Fruit fly (Drosophila melanogaster) whole organism, wandering third instar larva: ENCODE measurements around the gene CG14207.

Experiments
- Abd-B ChIP-seq: fragments of >200 bp; optimal IDR thresholded peaks from 2 replicates; lab custom pipeline; 2017; ENCODE audit warnings: missing biosample characterization, missing genetic modification characterization
- CG32264 ChIP-seq: fragments of 200-800 bp; sonication (Bioruptor generic); optimal IDR thresholded peaks from 2 replicates; lab custom pipeline; 2016; ENCODE audit warnings: missing biosample characterization, missing genetic modification characterization
- CG9705 ChIP-seq: fragments of 200-800 bp; sonication (Bioruptor generic); optimal IDR thresholded peaks from 2 replicates; lab custom pipeline; 2018; ENCODE audit warnings: missing biosample characterization, mild to moderate bottlenecking, missing genetic modification characterization
- CrebA ChIP-seq: fragments of 200-800 bp; sonication (Bioruptor generic); optimal IDR thresholded peaks from 2 replicates; lab custom pipeline; 2016; ENCODE audit warnings: missing biosample characterization, mild to moderate bottlenecking, missing genetic modification characterization, borderline replicate concordance
- Dfd ChIP-seq: fragments of >200 bp; optimal IDR thresholded peaks from 2 replicates; lab custom pipeline; 2017; ENCODE audit warnings: missing biosample characterization, missing genetic modification characterization
- Dif ChIP-seq: fragments of 200-275, 200-300 bp; sonication (Bioruptor generic); optimal IDR thresholded peaks from 2 replicates; lab custom pipeline; 2018; ENCODE audit warnings: missing biosample characterization, missing genetic modification characterization; ENCODE audit not compliant: partially characterized antibody
- GATAd ChIP-seq: sonication (Bioruptor generic); optimal IDR thresholded peaks from 2 replicates; lab custom pipeline; 2016; ENCODE audit warnings: missing biosample characterization, missing genetic modification characterization
- HLH106 ChIP-seq: fragments of 200-800 bp; optimal IDR thresholded peaks from 3 replicates; lab custom pipeline; 2019; ENCODE audit warnings: missing biosample characterization, mild to moderate bottlenecking, missing genetic modification characterization, moderate library complexity
- Hnf4 ChIP-seq: fragments of 200-800 bp; sonication (Bioruptor generic); optimal IDR thresholded peaks from 2 replicates; lab custom pipeline; 2016; ENCODE audit warnings: missing biosample characterization, mild to moderate bottlenecking, missing genetic modification characterization
- Hr78 ChIP-seq: fragments of >200 bp; optimal IDR thresholded peaks from 2 replicates; lab custom pipeline; 2017; ENCODE audit warnings: missing biosample characterization, missing genetic modification characterization
- Hr83 ChIP-seq: fragments of 200-300 bp; sonication (Bioruptor generic); optimal IDR thresholded peaks from 2 replicates; lab custom pipeline; 2016; ENCODE audit warnings: missing biosample characterization, mild to moderate bottlenecking, missing genetic modification characterization, moderate library complexity; ENCODE audit not compliant: poor library complexity, severe bottlenecking
- Jra ChIP-seq: sonication (Bioruptor generic); optimal IDR thresholded peaks from 2 replicates; lab custom pipeline; 2016; ENCODE audit warnings: missing biosample characterization, missing genetic modification characterization
- Mio ChIP-seq: sonication (Bioruptor generic); optimal IDR thresholded peaks from 2 replicates; lab custom pipeline; 2016; ENCODE audit warnings: missing biosample characterization, missing genetic modification characterization
- Myc ChIP-seq: fragments of >200 bp; optimal IDR thresholded peaks from 2 replicates; lab custom pipeline; 2017
- N ChIP-seq: fragments of >200 bp; optimal IDR thresholded peaks from 2 replicates; lab custom pipeline; 2018; ENCODE audit warnings: missing biosample characterization, missing external identifiers, missing genetic modification characterization
- OdsH ChIP-seq: fragments of 200-800 bp; sonication (Bioruptor generic); optimal IDR thresholded peaks from 2 replicates; lab custom pipeline; 2016; ENCODE audit warnings: missing biosample characterization, mild to moderate bottlenecking, missing genetic modification characterization
- Rel ChIP-seq, 2 experiments: fragments of 200-800 bp; sonication (Bioruptor generic) in 1 of 2; optimal IDR thresholded peaks; 2 replicates in 1 of 2; 3 replicates in 1 of 2; lab custom pipeline; 2016 to 2019; ENCODE audit warnings: mild to moderate bottlenecking in 2 of 2, missing biosample characterization in 2 of 2, missing genetic modification characterization in 2 of 2, moderate library complexity in 1 of 2
- Sp1 ChIP-seq: fragments of 200-800 bp; sonication (Bioruptor generic); optimal IDR thresholded peaks from 3 replicates; lab custom pipeline; 2019; ENCODE audit warnings: missing biosample characterization, mild to moderate bottlenecking, missing genetic modification characterization, moderate library complexity
- Vsx2 ChIP-seq: fragments of 200-300, 225-300 bp; sonication (Bioruptor generic); optimal IDR thresholded peaks from 2 replicates; lab custom pipeline; 2018; ENCODE audit warnings: missing biosample characterization, missing genetic modification characterization; ENCODE audit not compliant: partially characterized antibody
- br ChIP-seq: fragments of 200-800 bp; sonication (Bioruptor generic); optimal IDR thresholded peaks from 2 replicates; lab custom pipeline; 2016; ENCODE audit warnings: missing biosample characterization, missing genetic modification characterization
- brk ChIP-seq: fragments of 200-800 bp; sonication (Bioruptor generic); optimal IDR thresholded peaks from 2 replicates; lab custom pipeline; 2016; ENCODE audit warnings: missing biosample characterization, mild to moderate bottlenecking, missing genetic modification characterization
- dl ChIP-seq, 2 experiments: fragments of 175-275, 200-275 bp in 1 of 2; fragments of 200-275 bp in 1 of 2; sonication (Bioruptor generic); optimal IDR thresholded peaks; lab custom pipeline; 2018; ENCODE audit warnings: mild to moderate bottlenecking in 2 of 2, missing biosample characterization in 2 of 2, missing genetic modification characterization in 2 of 2, moderate library complexity in 2 of 2; ENCODE audit not compliant: partially characterized antibody in 2 of 2, insufficient read depth in 1 of 2
- dmrt93B ChIP-seq: fragments of 200-800 bp; sonication (Bioruptor generic); optimal IDR thresholded peaks from 2 replicates; lab custom pipeline; 2018; ENCODE audit warnings: missing biosample characterization, mild to moderate bottlenecking, missing genetic modification characterization
- dsf ChIP-seq: sonication (Bioruptor generic); optimal IDR thresholded peaks from 2 replicates; lab custom pipeline; 2016; ENCODE audit warnings: missing biosample characterization, missing genetic modification characterization, borderline replicate concordance
- ey ChIP-seq: fragments of 200-800 bp; sonication (Bioruptor generic); optimal IDR thresholded peaks from 2 replicates; lab custom pipeline; 2016; ENCODE audit warnings: missing biosample characterization, missing genetic modification characterization
- foxo ChIP-seq, 2 experiments: fragments of 200-800 bp; sonication (Bioruptor generic); optimal IDR thresholded peaks; 2 replicates in 1 of 2; 3 replicates in 1 of 2; lab custom pipeline; 2016 to 2017; ENCODE audit warnings: missing biosample characterization in 2 of 2, missing genetic modification characterization in 2 of 2
- fru ChIP-seq: fragments of 200-800 bp; sonication (Bioruptor generic); optimal IDR thresholded peaks from 3 replicates; lab custom pipeline; 2016; ENCODE audit warnings: missing biosample characterization, mild to moderate bottlenecking, missing genetic modification characterization
- h ChIP-seq: fragments of 200-800 bp; sonication (Bioruptor generic); optimal IDR thresholded peaks from 3 replicates; lab custom pipeline; 2016; ENCODE audit warnings: missing biosample characterization, mild to moderate bottlenecking, missing genetic modification characterization
- jim ChIP-seq: fragments of 175-275, 200-325 bp; sonication (Bioruptor generic); optimal IDR thresholded peaks from 2 replicates; lab custom pipeline; 2016; ENCODE audit warnings: missing biosample characterization, mild to moderate bottlenecking, missing genetic modification characterization
- lola ChIP-seq: fragments of >200 bp; optimal IDR thresholded peaks from 2 replicates; lab custom pipeline; 2017; ENCODE audit warnings: missing biosample characterization, missing genetic modification characterization
- pan ChIP-seq: fragments of >200 bp; optimal IDR thresholded peaks from 2 replicates; lab custom pipeline; 2017
- psq ChIP-seq: fragments of 200-800 bp; sonication (Bioruptor generic); optimal IDR thresholded peaks from 3 replicates; lab custom pipeline; 2017; ENCODE audit warnings: missing biosample characterization, mild to moderate bottlenecking, missing genetic modification characterization, moderate library complexity
- rgr ChIP-seq: fragments of 200-800 bp; sonication (Bioruptor generic); optimal IDR thresholded peaks from 3 replicates; lab custom pipeline; 2016; ENCODE audit warnings: missing biosample characterization, mild to moderate bottlenecking, missing genetic modification characterization
- sage ChIP-seq: fragments of 200-800 bp; sonication (Bioruptor generic); optimal IDR thresholded peaks from 2 replicates; lab custom pipeline; 2016; ENCODE audit warnings: missing biosample characterization, mild to moderate bottlenecking, missing genetic modification characterization
- sv ChIP-seq: fragments of 200-800 bp; sonication (Bioruptor generic); optimal IDR thresholded peaks from 3 replicates; lab custom pipeline; 2016; ENCODE audit warnings: missing biosample characterization, missing genetic modification characterization
- tai ChIP-seq: sonication (Bioruptor generic); optimal IDR thresholded peaks from 2 replicates; lab custom pipeline; 2016; ENCODE audit warnings: missing biosample characterization, missing genetic modification characterization
- usp ChIP-seq: fragments of >200 bp; optimal IDR thresholded peaks from 2 replicates; lab custom pipeline; 2017; ENCODE audit warnings: missing biosample characterization, missing genetic modification characterization
- woc ChIP-seq: sonication (Bioruptor generic); optimal IDR thresholded peaks from 2 replicates; lab custom pipeline; 2016; ENCODE audit warnings: missing biosample characterization, mild to moderate bottlenecking, missing genetic modification characterization

The CG14207 gene

dm6 chrX:19597684-19598363, 7.2 kb upstream of the CG14207 start, which contains the start of gene RpS10b:
Gene RpS10b, plus strand, starts transcription at chrX:19598031.
- peak; percentile 65 for TF ChIP-seq fru (GFP tag; lab: Kevin White, UChicago)
- no peak for TF ChIP-seq usp (GFP tag; lab: Kevin White, UChicago)
- no peak for TF ChIP-seq dl (GFP tag; optimal IDR thresholded peaks at IDR 0.05; lab: Kevin White, UChicago; ENCODE audit: insufficient read depth in 1 of 2, partially characterized antibody in 2 of 2)
- no peak for TF ChIP-seq Vsx2 (GFP tag; lab: Kevin White, UChicago)
- TF ChIP-seq Sp1 (GFP tag; lab: Kevin White, UChicago), result peak; percentile 90
- TF ChIP-seq CrebA (GFP tag; lab: Kevin White, UChicago), result no peak
- peak; percentile 66 for TF ChIP-seq psq
- peak; percentile 79 for TF ChIP-seq OdsH (GFP tag; lab: Kevin White, UChicago)
- TF ChIP-seq Mio, result peak; percentile 52
- TF ChIP-seq GATAd, result peak; percentile 3
- no peak for TF ChIP-seq Hr78
- no peak for TF ChIP-seq tai (GFP tag; lab: Kevin White, UChicago)
- TF ChIP-seq sv (GFP tag; lab: Kevin White, UChicago), result peak; percentile 58
- TF ChIP-seq Abd-B (GFP tag; lab: Kevin White, UChicago), result no peak
- TF ChIP-seq h, result peak; percentile 86
- no peak for TF ChIP-seq sage
- peak; percentile 86 for TF ChIP-seq br
- TF ChIP-seq dmrt93B (GFP tag; lab: Kevin White, UChicago), result peak; percentile 94
- peak; percentile 73 for TF ChIP-seq HLH106
- TF ChIP-seq CG32264 (GFP tag; lab: Kevin White, UChicago), result peak; percentile 40
- TF ChIP-seq Rel (GFP tag; optimal IDR thresholded peaks at IDR 0.05; lab: Kevin White, UChicago), result peak; percentile 23
- TF ChIP-seq Rel (tag; optimal IDR thresholded peaks at IDR 0.05; lab: Kevin White, UChicago), result peak; percentile 65
- TF ChIP-seq brk (GFP tag; lab: Kevin White, UChicago), result peak; percentile 36
- no peak for TF ChIP-seq jim (GFP tag; lab: Kevin White, UChicago)
- peak; percentile 70 for TF ChIP-seq Hnf4 (GFP tag; lab: Kevin White, UChicago)
- peak; percentile 88 for TF ChIP-seq rgr (GFP tag; lab: Kevin White, UChicago)
- TF ChIP-seq Hr83, result peak; percentile 78
- TF ChIP-seq dsf (GFP tag; lab: Kevin White, UChicago), result peak; percentile 38
- no peak for TF ChIP-seq Dif (GFP tag; lab: Kevin White, UChicago)
- TF ChIP-seq N (GFP tag; lab: Kevin White, UChicago), result no peak
- TF ChIP-seq Jra (GFP tag; lab: Kevin White, UChicago), result peak; percentile 63
- TF ChIP-seq Dfd, result no peak
- peak; percentile 60 for TF ChIP-seq ey (GFP tag; lab: Kevin White, UChicago)
- no peak for TF ChIP-seq lola (GFP tag; lab: Kevin White, UChicago)
- no peak for TF ChIP-seq pan
- peak; percentile 92 for TF ChIP-seq CG9705 (GFP tag; lab: Kevin White, UChicago)
- peak; percentile 61 for TF ChIP-seq woc (GFP tag; lab: Kevin White, UChicago)
- TF ChIP-seq Myc, result peak; percentile 43
- TF ChIP-seq foxo (GFP tag; optimal IDR thresholded peaks at IDR 0.05; lab: Kevin White, UChicago), result peak in 1 of 2 experiments; percentile 49

dm6 chrX:19598503-19598902, 6.5 kb upstream of the CG14207 start:
- TF ChIP-seq dmrt93B (GFP tag; lab: Kevin White, UChicago), result no peak
- TF ChIP-seq Dfd, result peak; percentile 87
- TF ChIP-seq, all 38 proteins: peak for 1

- TF ChIP-seq Jra (GFP tag; lab: Kevin White, UChicago), result no peak
- no peak for TF ChIP-seq Vsx2 (GFP tag; lab: Kevin White, UChicago)
- TF ChIP-seq N (GFP tag; lab: Kevin White, UChicago), result no peak
- no peak for TF ChIP-seq sv (GFP tag; lab: Kevin White, UChicago)
- TF ChIP-seq tai (GFP tag; lab: Kevin White, UChicago), result no peak
- TF ChIP-seq Dif (GFP tag; lab: Kevin White, UChicago), result peak; percentile 8
- no peak for TF ChIP-seq woc (GFP tag; lab: Kevin White, UChicago)
- TF ChIP-seq Hr83, result peak; percentile 67
- peak; percentile 6 for TF ChIP-seq HLH106
- TF ChIP-seq pan, result no peak
- no peak for TF ChIP-seq Rel (GFP tag; optimal IDR thresholded peaks at IDR 0.05; lab: Kevin White, UChicago)
- TF ChIP-seq Rel (tag; optimal IDR thresholded peaks at IDR 0.05; lab: Kevin White, UChicago), result peak; percentile 46
- TF ChIP-seq Hnf4 (GFP tag; lab: Kevin White, UChicago), result peak; percentile 22
- TF ChIP-seq Myc, result no peak
- TF ChIP-seq Sp1 (GFP tag; lab: Kevin White, UChicago), result peak; percentile 15
- TF ChIP-seq Mio, result no peak
- peak; percentile 22 for TF ChIP-seq h
- no peak for TF ChIP-seq brk (GFP tag; lab: Kevin White, UChicago)
- TF ChIP-seq psq, result no peak
- no peak for TF ChIP-seq rgr (GFP tag; lab: Kevin White, UChicago)
- TF ChIP-seq lola (GFP tag; lab: Kevin White, UChicago), result no peak
- TF ChIP-seq, all 38 proteins: peak for 7
Measured at dm6 chrX:19601644-19602043, 3.4 kb upstream of the CG14207 start, which contains the start of gene CG14220. Gene CG14220, minus strand, starts transcription at chrX:19601851.
